Fruit fly (Drosophila melanogaster): ENCODE data around the gene mRpL14.

- peak; percentile 88 to 95 for TF ChIP-seq CTCF (optimal IDR thresholded peaks at IDR 0.05)
- TF ChIP-seq CG8478 (optimal IDR thresholded peaks at IDR 0.05), result no peak
These were observed 4.3 kb downstream of the mRpL14 start for dm6 chrX:2340009-2340733.

Data from S2 (cell line).